Fruit fly (Drosophila melanogaster): ENCODE results near the gene CG31342.
A peak's percentile ranks its signal among the peaks of the same experiment; 100 is the strongest.

The CG31342 gene

dm6 chr3R:13012351-13012750, 26.5 kb downstream of the CG31342 start (continued):
- TF ChIP-seq CrebA (GFP tag; optimal IDR thresholded peaks at IDR 0.05; ENCODE audit: borderline replicate concordance) (no peak), GATAd (GFP tag; optimal IDR thresholded peaks at IDR 0.05) (no peak), CG32264 (GFP tag; optimal IDR thresholded peaks at IDR 0.05) (peak; percentile 21), sage (GFP tag; optimal IDR thresholded peaks at IDR 0.05) (no peak), sv (GFP tag; optimal IDR thresholded peaks at IDR 0.05) (peak; percentile 45), dsf (GFP tag; optimal IDR thresholded peaks at IDR 0.05; ENCODE audit: borderline replicate concordance) (no peak), lola (GFP tag; optimal IDR thresholded peaks at IDR 0.05) (no peak)

- TF ChIP-seq psq (GFP tag; optimal IDR thresholded peaks at IDR 0.05) (peak; percentile 34), tai (GFP tag; optimal IDR thresholded peaks at IDR 0.05) (no peak), woc (GFP tag; optimal IDR thresholded peaks at IDR 0.05) (no peak), dl (GFP tag; optimal IDR thresholded peaks at IDR 0.05; ENCODE audit: insufficient read depth in 1 of 2, partially characterized antibody in 2 of 2) (peak in 1 of 2 experiments; percentile 7), Jra (GFP tag; optimal IDR thresholded peaks at IDR 0.05) (no peak), ey (GFP tag; optimal IDR thresholded peaks at IDR 0.05) (no peak), dsf (GFP tag; optimal IDR thresholded peaks at IDR 0.05; ENCODE audit: borderline replicate concordance) (no peak), jim (GFP tag; optimal IDR thresholded peaks at IDR 0.05) (no peak), Mio (GFP tag; optimal IDR thresholded peaks at IDR 0.05) (no peak), lola (GFP tag; optimal IDR thresholded peaks at IDR 0.05) (no peak), HLH106 (tag; optimal IDR thresholded peaks at IDR 0.05) (no peak), Hr83 (GFP tag; optimal IDR thresholded peaks at IDR 0.05; ENCODE audit: poor library complexity, severe bottlenecking) (peak; percentile 21), sv (GFP tag; optimal IDR thresholded peaks at IDR 0.05) (no peak), Vsx2 (GFP tag; optimal IDR thresholded peaks at IDR 0.05; ENCODE audit: partially characterized antibody) (no peak), fru (GFP tag; optimal IDR thresholded peaks at IDR 0.05) (no peak), N (GFP tag; optimal IDR thresholded peaks at IDR 0.05) (no peak)
These were observed 27.1 kb downstream of the CG31342 start for dm6 chr3R:13012990-13013389.

dm6 chr3R:13014168-13014881, 28.5 kb downstream of the CG31342 start:
- TF ChIP-seq jim (GFP tag; optimal IDR thresholded peaks at IDR 0.05) (no peak), Rel (GFP tag; optimal IDR thresholded peaks at IDR 0.05) (no peak), Rel (tag; optimal IDR thresholded peaks at IDR 0.05) (no peak), br (GFP tag; optimal IDR thresholded peaks at IDR 0.05) (no peak), sage (GFP tag; optimal IDR thresholded peaks at IDR 0.05) (no peak)

dm6 chr3R:13015402-13015801, 29.6 kb downstream of the CG31342 start:
- TF ChIP-seq OdsH (GFP tag; optimal IDR thresholded peaks at IDR 0.05) (no peak), foxo (GFP tag; optimal IDR thresholded peaks at IDR 0.05) (no peak), Dfd (GFP tag; optimal IDR thresholded peaks at IDR 0.05) (no peak), CG9705 (GFP tag; optimal IDR thresholded peaks at IDR 0.05) (no peak), lola (GFP tag; optimal IDR thresholded peaks at IDR 0.05) (no peak), Rel (GFP tag; optimal IDR thresholded peaks at IDR 0.05) (no peak), Rel (tag; optimal IDR thresholded peaks at IDR 0.05) (no peak), brk (GFP tag; optimal IDR thresholded peaks at IDR 0.05) (no peak), Myc (optimal IDR thresholded peaks at IDR 0.05) (no peak), Mio (GFP tag; optimal IDR thresholded peaks at IDR 0.05) (no peak), Dif (GFP tag; optimal IDR thresholded peaks at IDR 0.05; ENCODE audit: partially characterized antibody) (no peak), tai (GFP tag; optimal IDR thresholded peaks at IDR 0.05) (no peak), woc (GFP tag; optimal IDR thresholded peaks at IDR 0.05) (no peak), rgr (GFP tag; optimal IDR thresholded peaks at IDR 0.05) (no peak)
